Worm (Caenorhabditis elegans) whole organism, L4 larva: ENCODE results near the gene acs-20.

Source experiments
- D1046.2 ChIP-seq: fragments of 200-800 bp; sonication (Bioruptor generic); IDR thresholded peaks from 2 replicates; pipeline ENCODE4 v1.3.6; 2022; ENCODE audit warnings: missing genetic modification characterization, missing compliant biosample characterization
- F10B5.3 ChIP-seq: sonication (generic microtip); optimal IDR thresholded peaks from 2 replicates; lab custom pipeline; 2016; ENCODE audit warnings: mild to moderate bottlenecking, missing genetic modification characterization, missing compliant biosample characterization
- F26F4.8 ChIP-seq: fragments of 200-800 bp; sonication (Bioruptor generic); conservative IDR thresholded peaks from 2 replicates; pipeline ENCODE4 v1.3.6; 2022; ENCODE audit warnings: missing genetic modification characterization, missing compliant biosample characterization
- F44E2.7 ChIP-seq: fragments of 200-800 bp; sonication (Bioruptor generic); IDR thresholded peaks from 2 replicates; pipeline ENCODE4 v2.1.2; 2022; ENCODE audit warnings: missing genetic modification characterization, missing compliant biosample characterization
- T26A8.4 ChIP-seq: fragments of 200-800 bp; sonication (Bioruptor generic); IDR thresholded peaks from 2 replicates; pipeline ENCODE4 v1.3.6; 2022; ENCODE audit warnings: missing genetic modification characterization, missing compliant biosample characterization
- Y5F2A.4 ChIP-seq: fragments of 200-800 bp; sonication (Bioruptor generic); optimal IDR thresholded peaks from 2 replicates; lab custom pipeline; 2018; ENCODE audit warnings: mild to moderate bottlenecking, missing genetic modification characterization, missing compliant biosample characterization
- Y75B8A.6 ChIP-seq: fragments of 200-800 bp; sonication (Bioruptor generic); IDR thresholded peaks from 2 replicates; pipeline ENCODE4 v1.3.6; 2022; ENCODE audit warnings: missing genetic modification reagents, missing genetic modification characterization, missing compliant biosample characterization
- ZK546.5 ChIP-seq, 2 experiments: sonication (generic microtip); optimal IDR thresholded peaks; 2 replicates each; lab custom pipeline; 2017; ENCODE audit warnings: missing biosample characterization in 2 of 2, missing genetic modification characterization in 2 of 2
- aly-2 ChIP-seq: sonication (generic microtip); optimal IDR thresholded peaks from 2 replicates; lab custom pipeline; 2018; ENCODE audit warnings: missing biosample characterization, missing genetic modification characterization
- ama-1 ChIP-seq: fragments of 150-350 bp; optimal IDR thresholded peaks from 2 replicates; lab custom pipeline; 2014; ENCODE audit warnings: inconsistent platforms, mixed read lengths
- arid-1 ChIP-seq: fragments of 200-800 bp; sonication (Bioruptor generic); conservative IDR thresholded peaks from 2 replicates; pipeline ENCODE4 v1.3.6; 2022; ENCODE audit warnings: missing genetic modification reagents, missing genetic modification characterization, missing compliant biosample characterization
- attf-4 ChIP-seq: sonication (generic microtip); optimal IDR thresholded peaks from 3 replicates; lab custom pipeline; 2017; ENCODE audit warnings: missing biosample characterization, missing genetic modification characterization
- ces-1 ChIP-seq: fragments of 150-350 bp; sonication (generic microtip); optimal IDR thresholded peaks from 4 replicates; lab custom pipeline; 2014; ENCODE audit warnings: missing biosample characterization, missing genetic modification reagents, missing genetic modification characterization
- cey-2 ChIP-seq: sonication (generic microtip); optimal IDR thresholded peaks from 3 replicates; lab custom pipeline; 2017; ENCODE audit warnings: missing genetic modification characterization, mild to moderate bottlenecking, missing compliant biosample characterization, antibody characterized with exemption, borderline replicate concordance; ENCODE audit not compliant: insufficient read depth
- ctbp-1 ChIP-seq: fragments of 200-800 bp; sonication (Bioruptor generic); IDR thresholded peaks from 2 replicates; pipeline ENCODE4 v1.3.6; 2022; ENCODE audit warnings: missing genetic modification reagents, missing genetic modification characterization, missing compliant biosample characterization
- daf-8 ChIP-seq: fragments of 200-800 bp; sonication (Bioruptor generic); IDR thresholded peaks from 2 replicates; pipeline ENCODE4 v1.3.6; 2022; ENCODE audit warnings: missing genetic modification characterization, missing compliant biosample characterization
- fkh-10 ChIP-seq: fragments of 150-350 bp; optimal IDR thresholded peaks from 2 replicates; lab custom pipeline; 2014; ENCODE audit warnings: missing biosample characterization, missing genetic modification reagents, missing genetic modification characterization
- gei-8 ChIP-seq: fragments of 200-800 bp; sonication (Bioruptor generic); optimal IDR thresholded peaks from 2 replicates; lab custom pipeline; 2018; ENCODE audit warnings: mild to moderate bottlenecking, missing genetic modification characterization, missing compliant biosample characterization
- hlh-11 ChIP-seq: fragments of 200-800 bp; sonication (Bioruptor generic); optimal IDR thresholded peaks from 2 replicates; lab custom pipeline; 2018; ENCODE audit warnings: mild to moderate bottlenecking, missing genetic modification characterization, missing compliant biosample characterization
- hlh-30 ChIP-seq: sonication (generic microtip); optimal IDR thresholded peaks from 2 replicates; lab custom pipeline; 2017; ENCODE audit warnings: antibody characterized with exemption, mild to moderate bottlenecking, missing genetic modification characterization, missing compliant biosample characterization; ENCODE audit not compliant: insufficient read depth
- hmg-1.1 ChIP-seq: fragments of 200-800 bp; sonication (Bioruptor generic); IDR thresholded peaks from 2 replicates; pipeline ENCODE4 v1.3.6; 2022; ENCODE audit warnings: missing genetic modification reagents, missing genetic modification characterization, missing compliant biosample characterization
- jun-1 ChIP-seq: fragments of 150-350 bp; optimal IDR thresholded peaks from 2 replicates; lab custom pipeline; 2014; ENCODE audit warnings: missing biosample characterization, missing genetic modification reagents, missing genetic modification characterization
- lin-1 ChIP-seq: fragments of 200-800 bp; sonication (Bioruptor generic); IDR thresholded peaks from 2 replicates; pipeline ENCODE4 v1.3.6; 2022; ENCODE audit warnings: missing genetic modification reagents, missing genetic modification characterization, missing compliant biosample characterization
- lin-13 ChIP-seq: fragments of 150-350 bp; optimal IDR thresholded peaks from 2 replicates; lab custom pipeline; 2014; ENCODE audit warnings: missing biosample characterization, missing genetic modification reagents, missing genetic modification characterization
- lin-38 ChIP-seq: fragments of 200-800 bp; sonication (Bioruptor generic); IDR thresholded peaks from 2 replicates; pipeline ENCODE4 v1.3.6; 2022; ENCODE audit warnings: missing genetic modification reagents, missing genetic modification characterization, missing compliant biosample characterization
- madf-5 ChIP-seq, 2 experiments: fragments of 200-800 bp; sonication (Bioruptor generic); IDR thresholded peaks; 2 replicates each; pipeline ENCODE4 v1.3.6; 2022; ENCODE audit warnings: missing compliant biosample characterization in 2 of 2, missing genetic modification characterization in 2 of 2
- mdt-29 ChIP-seq: fragments of 200-800 bp; sonication (Bioruptor generic); IDR thresholded peaks from 2 replicates; pipeline ENCODE4 v1.3.6; 2022; ENCODE audit warnings: missing genetic modification reagents, missing genetic modification characterization, missing compliant biosample characterization
- mep-1 ChIP-seq: fragments of 150-350 bp; sonication (generic microtip); optimal IDR thresholded peaks from 3 replicates; lab custom pipeline; 2014; ENCODE audit warnings: missing biosample characterization, missing genetic modification characterization
- nhr-10 ChIP-seq: fragments of 150-350 bp; optimal IDR thresholded peaks from 2 replicates; lab custom pipeline; 2014; ENCODE audit warnings: missing biosample characterization, missing genetic modification characterization
- nhr-102 ChIP-seq: sonication (generic microtip); optimal IDR thresholded peaks from 2 replicates; lab custom pipeline; 2016; ENCODE audit warnings: mild to moderate bottlenecking, missing genetic modification characterization, moderate library complexity, missing compliant biosample characterization
- nhr-237 ChIP-seq: sonication (generic microtip); optimal IDR thresholded peaks from 2 replicates; lab custom pipeline; 2017; ENCODE audit warnings: missing biosample characterization, missing genetic modification characterization
- nhr-41 ChIP-seq: fragments of 200-800 bp; sonication (Bioruptor generic); IDR thresholded peaks from 2 replicates; pipeline ENCODE4 v1.3.6; 2022; ENCODE audit warnings: missing genetic modification reagents, missing genetic modification characterization, missing compliant biosample characterization
- nhr-48 ChIP-seq: sonication (generic microtip); optimal IDR thresholded peaks from 2 replicates; lab custom pipeline; 2016; ENCODE audit warnings: mild to moderate bottlenecking, missing genetic modification characterization, missing compliant biosample characterization
- pqm-1 ChIP-seq: sonication (generic microtip); optimal IDR thresholded peaks from 2 replicates; lab custom pipeline; 2017; ENCODE audit warnings: missing biosample characterization, missing genetic modification characterization
- sdz-12 ChIP-seq: fragments of 200-800 bp; sonication (Bioruptor generic); optimal IDR thresholded peaks from 2 replicates; lab custom pipeline; 2018; ENCODE audit warnings: mild to moderate bottlenecking, missing genetic modification characterization, missing compliant biosample characterization
- skn-1 ChIP-seq: fragments of 150-350 bp; optimal IDR thresholded peaks from 2 replicates; lab custom pipeline; 2014; ENCODE audit warnings: missing biosample characterization, missing genetic modification characterization
- snpc-1.2 ChIP-seq: fragments of 200-800 bp; sonication (Bioruptor generic); IDR thresholded peaks from 2 replicates; pipeline ENCODE4 v1.3.6; 2022; ENCODE audit warnings: missing genetic modification reagents, missing genetic modification characterization, missing compliant biosample characterization
- snpc-4 ChIP-seq: fragments of 150-350 bp; optimal IDR thresholded peaks from 2 replicates; lab custom pipeline; 2014; ENCODE audit warnings: missing biosample characterization, missing genetic modification characterization
- unc-39 ChIP-seq: sonication (generic microtip); optimal IDR thresholded peaks from 2 replicates; lab custom pipeline; 2017; ENCODE audit warnings: missing biosample characterization, missing genetic modification characterization
- zfp-3 ChIP-seq: fragments of 200-800 bp; sonication (Bioruptor generic); conservative IDR thresholded peaks from 2 replicates; pipeline ENCODE4 v1.3.6; 2022; ENCODE audit warnings: missing genetic modification reagents, missing genetic modification characterization, missing compliant biosample characterization
- zip-2 ChIP-seq: fragments of 150-350 bp; optimal IDR thresholded peaks from 2 replicates; lab custom pipeline; 2014; ENCODE audit warnings: missing biosample characterization, missing genetic modification characterization

Gene acs-20

DNA sequence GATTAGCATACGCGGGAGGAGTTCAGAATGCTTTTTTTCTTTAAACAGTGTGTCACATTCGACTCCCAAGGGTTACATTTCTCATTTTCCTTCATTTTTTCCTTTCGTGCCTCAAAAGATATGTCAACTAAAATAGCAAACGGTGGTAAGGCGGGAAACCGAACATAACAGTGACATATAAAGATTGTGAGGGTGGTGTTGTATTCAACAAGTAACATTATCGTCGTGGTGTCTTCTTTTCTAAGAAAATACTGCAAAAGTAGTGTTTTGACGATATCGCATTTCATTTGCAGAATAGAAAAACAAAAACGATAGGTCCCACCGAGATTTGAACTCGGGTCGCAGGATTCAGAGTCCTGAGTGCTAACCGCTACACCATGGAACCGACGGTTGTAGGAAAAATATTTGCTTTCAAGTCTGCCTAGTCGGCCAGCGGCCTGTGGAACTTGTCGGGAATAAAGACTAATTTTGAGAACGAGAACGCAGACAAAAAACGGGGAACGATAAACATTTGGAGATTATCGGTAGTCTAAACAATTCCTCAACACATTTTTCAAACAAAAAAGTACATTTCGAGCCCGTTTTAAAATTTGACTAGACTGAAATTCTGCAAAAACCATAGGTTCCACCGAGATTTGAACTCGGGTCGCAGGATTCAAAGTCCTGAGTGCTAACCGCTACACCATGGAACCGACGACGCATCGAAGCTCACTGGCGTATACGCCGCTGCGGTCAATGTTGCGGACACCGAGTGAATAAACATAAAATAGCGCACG is 18.3 kb upstream of the acs-20 start (continued):
- TF ChIP-seq sdz-12 (GFP tag; lab: Kevin White, UChicago) (peak; percentile 21), mep-1 (peak; percentile 21), snpc-1.2 (GFP tag; lab: Robert Waterston, UW) (peak; percentile 69; the same call in 1 of the 2 replicates)

DNA sequence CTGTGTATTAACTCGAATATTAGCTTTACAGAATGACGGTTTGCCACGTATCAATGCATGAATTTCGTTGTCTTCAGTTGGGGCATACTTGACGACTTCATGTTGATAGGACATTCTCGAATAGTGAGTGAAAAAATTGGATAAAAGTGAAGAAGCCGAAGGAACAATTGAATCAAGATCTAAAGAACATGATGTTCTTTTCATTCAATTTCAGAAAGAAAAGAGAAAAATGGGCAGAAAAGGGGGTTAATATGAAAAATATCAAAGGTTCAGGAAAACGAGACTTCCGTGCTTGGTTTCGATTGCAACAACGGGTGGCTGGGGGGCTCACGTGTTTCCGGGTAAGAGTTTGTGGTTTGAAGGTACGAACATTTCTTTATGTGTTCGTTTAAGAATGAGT is 16.1 kb upstream of the acs-20 start:
- TF ChIP-seq skn-1 (tag; lab: Kevin White, UChicago), result no peak
- peak; percentile 64 for TF ChIP-seq fkh-10 (GFP tag; lab: Kevin White, UChicago)
- TF ChIP-seq ces-1 (GFP tag; lab: Kevin White, UChicago), result peak; percentile 43

- TF ChIP-seq F26F4.8 (GFP tag; lab: Robert Waterston, UW) (no peak), nhr-10 (tag; lab: Kevin White, UChicago) (no peak), snpc-4 (no peak)
- TF ChIP-seq, all 104 proteins: peak for 0
Measured at ce11 chrIV:12410167-12410566, 11.7 kb upstream of the acs-20 start, which contains the start of gene acl-13. Gene acl-13 (plus strand): TSS chrIV:12410467.

- TF ChIP-seq pqm-1 (no peak), F26F4.8 (GFP tag; lab: Robert Waterston, UW) (no peak), lin-38 (GFP tag; lab: Robert Waterston, UW) (peak; percentile 26), T26A8.4 (GFP tag; lab: Robert Waterston, UW) (no peak), daf-8 (GFP tag; lab: Robert Waterston, UW) (no peak), F10B5.3 (tag; lab: Kevin White, UChicago) (no peak), mdt-29 (GFP tag; lab: Robert Waterston, UW) (no peak)
Measured at ce11 chrIV:12408625-12409024, 10.1 kb upstream of the acs-20 start, which contains the start of gene dsb-1. Gene dsb-1 (plus strand): TSS chrIV:12408925.

ce11 chrIV:12404137-12404536 is 5.6 kb upstream of the acs-20 start, which contains the start of gene gex-3:
Gene gex-3 (plus strand): TSS chrIV:12404431.
- TF ChIP-seq nhr-41 (GFP tag; lab: Robert Waterston, UW), result no peak
- no peak for TF ChIP-seq skn-1 (tag; lab: Kevin White, UChicago)
- no peak for TF ChIP-seq nhr-237 (tag; lab: Kevin White, UChicago)
- TF ChIP-seq D1046.2 (GFP tag; lab: Robert Waterston, UW), result no peak
- no peak for TF ChIP-seq ama-1
- TF ChIP-seq lin-13 (GFP tag; lab: Kevin White, UChicago), result peak; percentile 87
- no peak for TF ChIP-seq F44E2.7 (GFP tag; lab: Robert Waterston, UW)
- no peak for TF ChIP-seq madf-5 (GFP tag; IDR thresholded peaks at IDR 0.05; lab: Robert Waterston, UW)
- TF ChIP-seq aly-2 (tag; lab: Kevin White, UChicago), result no peak
- peak; percentile 82 for TF ChIP-seq hlh-30 (tag; lab: Kevin White, UChicago)
- TF ChIP-seq attf-4 (tag; lab: Kevin White, UChicago), result no peak
- TF ChIP-seq ZK546.5 (tag; optimal IDR thresholded peaks at IDR 0.05; lab: Kevin White, UChicago), result peak in 1 of 2 experiments; percentile 55
- no peak for TF ChIP-seq nhr-102
- no peak for TF ChIP-seq zip-2
- no peak for TF ChIP-seq unc-39
- no peak for TF ChIP-seq zfp-3 (GFP tag; lab: Robert Waterston, UW)
- TF ChIP-seq ctbp-1, result no peak
- peak; percentile 92 for TF ChIP-seq ces-1 (GFP tag; lab: Kevin White, UChicago)
- TF ChIP-seq cey-2 (tag; lab: Kevin White, UChicago), result no peak
- TF ChIP-seq snpc-1.2 (GFP tag; lab: Robert Waterston, UW), result peak; percentile 77
- no peak for TF ChIP-seq lin-1 (GFP tag; lab: Robert Waterston, UW)
- TF ChIP-seq nhr-48 (tag; lab: Kevin White, UChicago), result no peak
- TF ChIP-seq Y5F2A.4 (GFP tag; lab: Kevin White, UChicago), result no peak
- peak; percentile 65 for TF ChIP-seq hmg-1.1 (GFP tag; lab: Robert Waterston, UW)
- peak; percentile 56 for TF ChIP-seq T26A8.4 (GFP tag; lab: Robert Waterston, UW)
- TF ChIP-seq nhr-10 (tag; lab: Kevin White, UChicago), result no peak
- TF ChIP-seq arid-1 (GFP tag; lab: Robert Waterston, UW), result no peak
- TF ChIP-seq jun-1 (tag; lab: Kevin White, UChicago), result no peak
- no peak for TF ChIP-seq F10B5.3 (tag; lab: Kevin White, UChicago)
- peak; percentile 50 for TF ChIP-seq hlh-11
- no peak for TF ChIP-seq F26F4.8 (GFP tag; lab: Robert Waterston, UW)
- no peak for TF ChIP-seq Y75B8A.6 (GFP tag; lab: Robert Waterston, UW)
- no peak for TF ChIP-seq gei-8
- peak; percentile 85 for TF ChIP-seq fkh-10 (GFP tag; lab: Kevin White, UChicago)
